Fruit fly (Drosophila melanogaster): ENCODE data around the gene Jasper.
A peak's percentile ranks its signal among the peaks of the same experiment; 100 is the strongest.

Jasper gene

dm6 chr3R:30090261-30091006, 38.1 kb downstream of the Jasper start (continued):
- TF ChIP-seq CG8119 (GFP tag; IDR thresholded peaks at IDR 0.05) (no peak), spab (GFP tag; optimal IDR thresholded peaks at IDR 0.05) (peak; percentile 2), CG10631 (GFP tag; optimal IDR thresholded peaks at IDR 0.05) (no peak)

- no peak for TF ChIP-seq spab (GFP tag; optimal IDR thresholded peaks at IDR 0.05)
- no peak for TF ChIP-seq pdm3 (GFP tag; optimal IDR thresholded peaks at IDR 0.05)
- TF ChIP-seq CG31627 (GFP tag; optimal IDR thresholded peaks at IDR 0.05) = no peak
- TF ChIP-seq CG10631 (GFP tag; optimal IDR thresholded peaks at IDR 0.05) = no peak
- TF ChIP-seq acj6 (GFP tag; optimal IDR thresholded peaks at IDR 0.05) = no peak
- no peak for TF ChIP-seq Smox (GFP tag; optimal IDR thresholded peaks at IDR 0.05)
- no peak for TF ChIP-seq fd59A (GFP tag; optimal IDR thresholded peaks at IDR 0.05)
- TF ChIP-seq fd85E (GFP tag; optimal IDR thresholded peaks at IDR 0.05) = no peak
- TF ChIP-seq CG6276 (GFP tag; optimal IDR thresholded peaks at IDR 0.05) = no peak
- no peak for TF ChIP-seq CG6808 (GFP tag; optimal IDR thresholded peaks at IDR 0.05)
Observed at dm6 chr3R:30091795-30092699, 39.7 kb downstream of the Jasper start.

dm6 chr3R:30092700-30093044, 40.4 kb downstream of the Jasper start:
- TF ChIP-seq CG6276 (GFP tag; optimal IDR thresholded peaks at IDR 0.05) = peak; percentile 54
- TF ChIP-seq CG15336 (GFP tag; IDR thresholded peaks at IDR 0.05) = peak; percentile 84
- TF ChIP-seq CG7368 (GFP tag; optimal IDR thresholded peaks at IDR 0.05) = peak; percentile 4
- no peak for TF ChIP-seq fd59A (GFP tag; optimal IDR thresholded peaks at IDR 0.05)
- TF ChIP-seq Hr4 (GFP tag; optimal IDR thresholded peaks at IDR 0.05) = peak; percentile 88
- TF ChIP-seq Smox (GFP tag; optimal IDR thresholded peaks at IDR 0.05) = peak; percentile 20
- TF ChIP-seq CG16779 (tag; optimal IDR thresholded peaks at IDR 0.05) = no peak
- peak; percentile 51 for TF ChIP-seq CG31627 (GFP tag; optimal IDR thresholded peaks at IDR 0.05)
- TF ChIP-seq Hr39 (GFP tag; optimal IDR thresholded peaks at IDR 0.05) = peak; percentile 61
- peak; percentile 71 for TF ChIP-seq OdsH (GFP tag; optimal IDR thresholded peaks at IDR 0.05)
- peak; percentile 86 for TF ChIP-seq Eip78C (GFP tag)
- TF ChIP-seq CG6808 (GFP tag; optimal IDR thresholded peaks at IDR 0.05) = no peak
- no peak for TF ChIP-seq Hr38 (GFP tag; optimal IDR thresholded peaks at IDR 0.05)
- TF ChIP-seq CG32006 (GFP tag; optimal IDR thresholded peaks at IDR 0.05) = peak; percentile 85
- TF ChIP-seq Met (GFP tag; optimal IDR thresholded peaks at IDR 0.05) = peak; percentile 46
- peak; percentile 23 for TF ChIP-seq CG34406 (GFP tag; optimal IDR thresholded peaks at IDR 0.05)
- TF ChIP-seq svp (GFP tag) = peak; percentile 52
- no peak for TF ChIP-seq dsx (GFP tag; optimal IDR thresholded peaks at IDR 0.05; ENCODE audit: poor library complexity, severe bottlenecking)
- TF ChIP-seq Blimp-1 (GFP tag; optimal IDR thresholded peaks at IDR 0.05) = peak; percentile 19
- peak; percentile 29 for TF ChIP-seq lz (GFP tag; optimal IDR thresholded peaks at IDR 0.05)
- peak; percentile 85 for TF ChIP-seq eg (GFP tag; IDR thresholded peaks at IDR 0.05)
- peak; percentile 9 for TF ChIP-seq vri (GFP tag; optimal IDR thresholded peaks at IDR 0.05)
- no peak for TF ChIP-seq Ets96B (tag; optimal IDR thresholded peaks at IDR 0.05)
- TF ChIP-seq Sox14 (GFP tag; optimal IDR thresholded peaks at IDR 0.05) = peak; percentile 31
- TF ChIP-seq Eip75B (GFP tag; optimal IDR thresholded peaks at IDR 0.05) = peak; percentile 28
- peak; percentile 49 for TF ChIP-seq topi (GFP tag; optimal IDR thresholded peaks at IDR 0.05)
- peak; percentile 57 for TF ChIP-seq achi (GFP tag; optimal IDR thresholded peaks at IDR 0.05)
- TF ChIP-seq ss (GFP tag; optimal IDR thresholded peaks at IDR 0.05) = no peak
- peak; percentile 55 for TF ChIP-seq acj6 (GFP tag; optimal IDR thresholded peaks at IDR 0.05)
- peak; percentile 59 for TF ChIP-seq Lpt (GFP tag; optimal IDR thresholded peaks at IDR 0.05)
- TF ChIP-seq spab (GFP tag; optimal IDR thresholded peaks at IDR 0.05) = no peak
- TF ChIP-seq CG3919 (GFP tag; optimal IDR thresholded peaks at IDR 0.05) = peak; percentile 57
- TF ChIP-seq CG11294 (GFP tag; IDR thresholded peaks at IDR 0.05) = peak; percentile 55
- TF ChIP-seq CG11902 (GFP tag; optimal IDR thresholded peaks at IDR 0.05) = peak; percentile 30
- no peak for TF ChIP-seq CG8632 (GFP tag; optimal IDR thresholded peaks at IDR 0.05)
- peak; percentile 82 for TF ChIP-seq CG6163 (GFP tag; IDR thresholded peaks at IDR 0.05)
- TF ChIP-seq Ets21C (GFP tag; optimal IDR thresholded peaks at IDR 0.05) = peak; percentile 13
- peak; percentile 38 for TF ChIP-seq esn (GFP tag; optimal IDR thresholded peaks at IDR 0.05)
- TF ChIP-seq net (GFP tag; optimal IDR thresholded peaks at IDR 0.05) = peak; percentile 53
- TF ChIP-seq cyc (GFP tag; optimal IDR thresholded peaks at IDR 0.05) = peak; percentile 41
- peak; percentile 79 for TF ChIP-seq CG8119 (GFP tag; IDR thresholded peaks at IDR 0.05)

Data from whole organism, prepupa.